Worm (Caenorhabditis elegans) whole organism, L1 larva: ENCODE data around the gene C02B8.3.

Source experiments
- C34B4.2 ChIP-seq: sonication (generic microtip); optimal IDR thresholded peaks from 2 replicates; lab custom pipeline; 2017; ENCODE audit warnings: mild to moderate bottlenecking, missing genetic modification characterization, missing compliant biosample characterization
- F16B12.6 ChIP-seq: fragments of 150-350 bp; optimal IDR thresholded peaks from 2 replicates; lab custom pipeline; 2014; ENCODE audit warnings: missing biosample characterization, missing genetic modification characterization
- Y116A8C.19 ChIP-seq: sonication (generic microtip); optimal IDR thresholded peaks from 2 replicates; lab custom pipeline; 2016; ENCODE audit warnings: missing compliant biosample characterization, missing genetic modification characterization, borderline replicate concordance
- aha-1 ChIP-seq: fragments of 150-350 bp; optimal IDR thresholded peaks from 2 replicates; lab custom pipeline; 2014; ENCODE audit warnings: missing biosample characterization, missing genetic modification characterization
- aly-2 ChIP-seq: fragments of 150-350 bp; optimal IDR thresholded peaks from 2 replicates; lab custom pipeline; 2014; ENCODE audit warnings: missing biosample characterization, missing genetic modification characterization
- ama-1 ChIP-seq: fragments of 150-350 bp; optimal IDR thresholded peaks from 2 replicates; lab custom pipeline; 2014
- ceh-8 ChIP-seq: fragments of 200-800 bp; sonication (Bioruptor generic); optimal IDR thresholded peaks from 2 replicates; lab custom pipeline; 2018; ENCODE audit warnings: mild to moderate bottlenecking, missing genetic modification characterization, moderate library complexity, missing compliant biosample characterization
- ceh-82 ChIP-seq, 3 experiments: fragments of 150-350 bp in 1 of 3; sonication (generic microtip) in 2 of 3; optimal IDR thresholded peaks; 2 replicates each; lab custom pipeline; 2014 to 2017; ENCODE audit warnings: missing biosample characterization in 3 of 3, missing genetic modification characterization in 3 of 3
- ceh-90 ChIP-seq: sonication (generic microtip); optimal IDR thresholded peaks from 2 replicates; lab custom pipeline; 2016; ENCODE audit warnings: missing genetic modification characterization, missing compliant biosample characterization
- dpl-1 ChIP-seq, 3 experiments: fragments of 150-350 bp in 2 of 3; sonication (generic microtip) in 1 of 3; optimal IDR thresholded peaks; 2 replicates each; lab custom pipeline; 2014 to 2017; ENCODE audit warnings: missing biosample characterization in 3 of 3, missing genetic modification characterization in 3 of 3, missing genetic modification reagents in 3 of 3
- efl-1 ChIP-seq, 4 experiments: fragments of 150-350 bp; optimal IDR thresholded peaks in 3 of 4; peaks in 1 of 4; 1 replicate in 1 of 4; 2 replicates in 3 of 4; lab custom pipeline; 2014; ENCODE audit warnings: missing biosample characterization in 2 of 4, missing genetic modification characterization in 2 of 4, missing genetic modification reagents in 2 of 4
- egl-13 ChIP-seq: sonication (generic microtip); optimal IDR thresholded peaks from 2 replicates; lab custom pipeline; 2016; ENCODE audit warnings: missing genotype, missing genetic modification reagents, missing genetic modification characterization, missing compliant biosample characterization
- egl-27 ChIP-seq, 2 experiments: fragments of 150-350 bp in 1 of 2; sonication (generic microtip); optimal IDR thresholded peaks; 3 replicates each; lab custom pipeline; 2017 to 2018; ENCODE audit warnings: missing biosample characterization in 2 of 2, missing genetic modification characterization in 2 of 2, missing genetic modification reagents in 2 of 2
- elt-2 ChIP-seq: sonication (generic microtip); optimal IDR thresholded peaks from 2 replicates; lab custom pipeline; 2016; ENCODE audit warnings: missing genetic modification characterization, mild to moderate bottlenecking, inconsistent platforms, missing compliant biosample characterization, missing genetic modification reagents
- ets-5 ChIP-seq: fragments of 200-800 bp; sonication (Bioruptor generic); IDR thresholded peaks from 2 replicates; pipeline ENCODE4 v1.3.6; 2022; ENCODE audit warnings: missing genetic modification characterization, missing compliant biosample characterization
- fkh-10 ChIP-seq: sonication (generic microtip); optimal IDR thresholded peaks from 2 replicates; lab custom pipeline; 2017; ENCODE audit warnings: missing biosample characterization, missing genetic modification reagents, missing genetic modification characterization
- fkh-4 ChIP-seq: sonication (generic microtip); optimal IDR thresholded peaks from 2 replicates; lab custom pipeline; 2016; ENCODE audit warnings: missing compliant biosample characterization, missing genetic modification characterization, borderline replicate concordance
- fos-1 ChIP-seq: fragments of 150-350 bp; optimal IDR thresholded peaks from 2 replicates; lab custom pipeline; 2014; ENCODE audit warnings: missing biosample characterization, missing genetic modification characterization
- hlh-17 ChIP-seq: fragments of 200-800 bp; sonication (Bioruptor generic); optimal IDR thresholded peaks from 2 replicates; lab custom pipeline; 2018; ENCODE audit warnings: missing genetic modification characterization, mild to moderate bottlenecking, missing compliant biosample characterization, moderate library complexity, borderline replicate concordance
- hlh-4 ChIP-seq: sonication (generic microtip); optimal IDR thresholded peaks from 2 replicates; lab custom pipeline; 2016; ENCODE audit warnings: mild to moderate bottlenecking, missing genetic modification characterization, missing compliant biosample characterization
- irx-1 ChIP-seq: sonication (generic microtip); optimal IDR thresholded peaks from 2 replicates; lab custom pipeline; 2016; ENCODE audit warnings: missing genetic modification characterization, missing compliant biosample characterization
- isw-1 ChIP-seq: fragments of 200-800 bp; sonication (Bioruptor generic); IDR thresholded peaks from 2 replicates; pipeline ENCODE4 v1.3.6; 2022; ENCODE audit warnings: missing genetic modification characterization, missing compliant biosample characterization
- jun-1 ChIP-seq: fragments of 150-350 bp; optimal IDR thresholded peaks from 2 replicates; lab custom pipeline; 2014; ENCODE audit warnings: missing biosample characterization, missing genetic modification reagents, missing genetic modification characterization
- lin-13 ChIP-seq: fragments of 150-350 bp; optimal IDR thresholded peaks from 2 replicates; lab custom pipeline; 2014; ENCODE audit warnings: missing biosample characterization, missing genetic modification reagents, missing genetic modification characterization
- lin-14 ChIP-seq: fragments of 200-800 bp; sonication (Bioruptor generic); optimal IDR thresholded peaks from 2 replicates; lab custom pipeline; 2018; ENCODE audit warnings: mild to moderate bottlenecking, missing genetic modification characterization, moderate library complexity, missing compliant biosample characterization
- lin-15B ChIP-seq: fragments of 150-350 bp; sonication (generic microtip); optimal IDR thresholded peaks from 3 replicates; lab custom pipeline; 2014; ENCODE audit warnings: missing biosample characterization, missing genetic modification characterization
- lin-39 ChIP-seq: fragments of 150-350 bp; optimal IDR thresholded peaks from 2 replicates; lab custom pipeline; 2014; ENCODE audit warnings: missing biosample characterization, missing genetic modification reagents, missing genetic modification characterization
- mab-9 ChIP-seq: fragments of 200-800 bp; sonication (Bioruptor generic); IDR thresholded peaks from 2 replicates; pipeline ENCODE4 v1.3.6; 2022; ENCODE audit warnings: missing genetic modification reagents, missing genetic modification characterization, missing compliant biosample characterization
- mdl-1 ChIP-seq, 2 experiments: fragments of 150-350 bp; optimal IDR thresholded peaks; 2 replicates each; lab custom pipeline; 2014 to 2017; ENCODE audit warnings: missing biosample characterization in 2 of 2, missing genetic modification characterization in 2 of 2, inconsistent platforms in 1 of 2
- mef-2 ChIP-seq: fragments of 150-350 bp; optimal IDR thresholded peaks from 2 replicates; lab custom pipeline; 2014; ENCODE audit warnings: missing biosample characterization, missing genetic modification characterization
- nhr-11 ChIP-seq: fragments of 150-350 bp; optimal IDR thresholded peaks from 2 replicates; lab custom pipeline; 2014; ENCODE audit warnings: missing biosample characterization, missing genetic modification characterization
- nhr-19 ChIP-seq: fragments of 200-800 bp; sonication (Bioruptor generic); conservative IDR thresholded peaks from 2 replicates; pipeline ENCODE4 v1.3.6; 2022; ENCODE audit warnings: missing genetic modification characterization, missing compliant biosample characterization
- nhr-237 ChIP-seq: fragments of 150-350 bp; optimal IDR thresholded peaks from 2 replicates; lab custom pipeline; 2014; ENCODE audit warnings: missing biosample characterization, missing genetic modification characterization
- nhr-47 ChIP-seq: sonication (generic microtip); optimal IDR thresholded peaks from 2 replicates; lab custom pipeline; 2016; ENCODE audit warnings: mild to moderate bottlenecking, missing genetic modification characterization, moderate library complexity, missing compliant biosample characterization
- nhr-76 ChIP-seq: sonication (generic microtip); optimal IDR thresholded peaks from 2 replicates; lab custom pipeline; 2017; ENCODE audit warnings: missing biosample characterization, missing genetic modification characterization
- nhr-85 ChIP-seq: sonication (generic microtip); peaks from one replicate; lab custom pipeline; 2016; ENCODE audit warnings: missing genetic modification characterization, inconsistent platforms, missing compliant biosample characterization
- nhr-90 ChIP-seq: sonication (generic microtip); optimal IDR thresholded peaks from 2 replicates; lab custom pipeline; 2016; ENCODE audit warnings: mild to moderate bottlenecking, missing genetic modification characterization, missing compliant biosample characterization; ENCODE audit not compliant: poor library complexity
- pag-3 ChIP-seq: sonication (generic microtip); optimal IDR thresholded peaks from 2 replicates; lab custom pipeline; 2017; ENCODE audit warnings: missing genetic modification characterization, mild to moderate bottlenecking, missing compliant biosample characterization, antibody characterized with exemption, borderline replicate concordance; ENCODE audit not compliant: insufficient read depth
- pax-3 ChIP-seq: fragments of 200-800 bp; sonication (Bioruptor generic); optimal IDR thresholded peaks from 2 replicates; lab custom pipeline; 2018; ENCODE audit warnings: mild to moderate bottlenecking, missing genetic modification characterization, moderate library complexity, missing compliant biosample characterization
- skn-1 ChIP-seq: fragments of 150-350 bp; optimal IDR thresholded peaks from 2 replicates; lab custom pipeline; 2014; ENCODE audit warnings: missing biosample characterization, missing genetic modification characterization
- snpc-4 ChIP-seq: fragments of 150-350 bp; optimal IDR thresholded peaks from 2 replicates; lab custom pipeline; 2014; ENCODE audit warnings: missing biosample characterization, missing genetic modification characterization
- snu-23 ChIP-seq: sonication (generic microtip); optimal IDR thresholded peaks from 2 replicates; lab custom pipeline; 2016; ENCODE audit warnings: missing genetic modification characterization, missing compliant biosample characterization
- sptf-1 ChIP-seq: fragments of 150-350 bp; optimal IDR thresholded peaks from 2 replicates; lab custom pipeline; 2014; ENCODE audit warnings: missing biosample characterization, missing genetic modification characterization
- swsn-7 ChIP-seq: sonication (generic microtip); optimal IDR thresholded peaks from 2 replicates; lab custom pipeline; 2016; ENCODE audit warnings: missing genetic modification characterization, missing compliant biosample characterization
- tbx-2 ChIP-seq: sonication (generic microtip); optimal IDR thresholded peaks from 2 replicates; lab custom pipeline; 2016; ENCODE audit warnings: missing genetic modification characterization, missing compliant biosample characterization
- tlp-1 ChIP-seq: fragments of 150-350 bp; optimal IDR thresholded peaks from 2 replicates; lab custom pipeline; 2014; ENCODE audit warnings: missing biosample characterization, missing genetic modification characterization
- unc-30 ChIP-seq: sonication (generic microtip); optimal IDR thresholded peaks from 2 replicates; lab custom pipeline; 2017; ENCODE audit warnings: missing biosample characterization, missing genetic modification characterization
- xbp-1 ChIP-seq: sonication (generic microtip); optimal IDR thresholded peaks from 2 replicates; lab custom pipeline; 2016; ENCODE audit warnings: missing genetic modification characterization, missing compliant biosample characterization
- ztf-4 ChIP-seq: fragments of 150-350 bp; optimal IDR thresholded peaks from 2 replicates; lab custom pipeline; 2014; ENCODE audit warnings: missing biosample characterization, missing genetic modification characterization

C02B8.3 gene

DNA sequence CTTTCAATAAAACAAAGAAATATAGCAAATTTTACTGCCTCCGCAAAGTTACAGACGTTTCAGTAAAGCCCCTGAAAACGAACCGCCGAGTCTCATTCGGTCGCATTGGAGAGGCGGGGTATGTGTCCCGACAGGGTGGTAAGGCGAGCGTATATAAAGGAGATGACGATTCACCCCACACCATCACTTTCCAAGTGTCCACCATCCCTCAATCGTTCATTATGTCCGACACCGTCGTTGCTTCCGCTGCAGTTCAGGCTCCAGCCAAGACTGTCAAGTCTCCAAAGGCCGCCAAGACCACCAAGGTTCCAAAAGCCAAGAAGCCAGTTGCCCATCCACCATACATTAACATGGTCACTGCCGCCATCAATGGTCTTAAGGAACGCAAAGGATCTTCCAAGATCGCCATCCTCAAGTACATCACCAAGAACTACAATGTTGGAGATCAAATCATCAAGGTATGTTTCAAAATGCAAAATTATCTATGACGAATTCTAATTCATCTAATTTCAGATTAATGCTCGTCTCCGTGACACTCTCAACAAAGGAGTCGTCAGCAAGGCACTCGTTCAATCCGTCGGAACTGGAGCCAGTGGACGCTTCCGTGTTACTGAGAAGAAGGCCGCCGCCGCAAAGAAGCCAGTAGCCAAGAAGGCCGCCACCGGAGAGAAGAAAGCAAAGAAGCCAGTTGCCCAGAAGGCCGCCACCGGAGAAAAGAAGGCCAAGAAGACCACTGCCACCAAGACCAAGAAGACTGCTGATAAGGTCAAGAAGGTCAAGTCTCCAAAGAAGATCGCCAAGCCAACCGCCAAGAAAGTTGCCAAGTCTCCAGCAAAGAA is 19.9 kb downstream of the C02B8.3 start, which contains the start of gene hil-3 (continued):
- no peak for TF ChIP-seq egl-13
- no peak for TF ChIP-seq elt-2 (tag; lab: Kevin White, UChicago)
- TF ChIP-seq hlh-4, result no peak
- TF ChIP-seq irx-1 (tag; lab: Kevin White, UChicago), result no peak
- no peak for TF ChIP-seq F16B12.6 (tag; lab: Kevin White, UChicago)
- no peak for TF ChIP-seq ceh-8 (GFP tag; lab: Kevin White, UChicago)

DNA sequence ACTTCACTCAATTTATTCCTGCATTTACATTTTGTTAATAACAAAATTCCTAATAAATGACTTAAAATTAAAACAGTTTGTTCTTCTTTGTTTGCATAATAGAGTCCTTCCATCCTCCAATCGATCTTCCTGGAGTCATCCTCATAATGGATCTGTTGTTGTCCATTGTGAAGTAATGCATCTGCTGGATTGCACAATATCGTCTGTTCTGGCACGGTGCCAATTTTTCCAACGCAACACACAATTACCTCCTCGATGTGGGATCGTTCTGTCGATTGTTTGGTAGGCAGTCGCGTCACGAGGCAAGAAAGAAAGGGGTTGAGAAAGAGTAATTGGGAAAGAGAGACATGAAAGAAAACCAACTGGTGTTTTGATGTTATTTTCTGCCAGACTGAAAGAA is 20.8 kb downstream of the C02B8.3 start:
- TF ChIP-seq sptf-1 (tag; lab: Kevin White, UChicago) (no peak), lin-39 (tag; lab: Kevin White, UChicago) (no peak), nhr-76 (no peak), tbx-2 (peak; percentile 29), mab-9 (GFP tag; lab: Robert Waterston, UW) (no peak), pag-3 (no peak), nhr-90 (no peak), lin-15B (tag; lab: Kevin White, UChicago) (no peak), snu-23 (GFP tag; lab: Kevin White, UChicago) (peak; percentile 50), nhr-237 (tag; lab: Kevin White, UChicago) (no peak), egl-27 (tag; optimal IDR thresholded peaks at IDR 0.05; lab: Kevin White, UChicago) (no peak), jun-1 (no peak), fkh-4 (no peak), dpl-1 (GFP tag; optimal IDR thresholded peaks at IDR 0.05; lab: Kevin White, UChicago) (peak in 2 of 3 experiments; percentile 9 to 26), mdl-1 (tag; optimal IDR thresholded peaks at IDR 0.05; lab: Kevin White, UChicago) (peak in 1 of 2 experiments; percentile 45), Y116A8C.19 (no peak), aly-2 (tag; lab: Kevin White, UChicago) (no peak), lin-13 (GFP tag; lab: Kevin White, UChicago) (no peak), elt-2 (tag; lab: Kevin White, UChicago) (no peak), pax-3 (tag; lab: Kevin White, UChicago) (no peak), snpc-4 (tag; lab: Kevin White, UChicago) (no peak), mef-2 (tag; lab: Kevin White, UChicago) (no peak), ets-5 (no peak), skn-1 (tag; lab: Kevin White, UChicago) (peak; percentile 34), ceh-82 (tag; optimal IDR thresholded peaks at IDR 0.05; lab: Kevin White, UChicago) (no peak), nhr-47 (tag; lab: Kevin White, UChicago) (no peak), hlh-17 (GFP tag; lab: Kevin White, UChicago) (no peak), ama-1 (lab: Kevin White, UChicago) (peak; percentile 77), ztf-4 (tag; lab: Kevin White, UChicago) (no peak), swsn-7 (tag; lab: Kevin White, UChicago) (peak; percentile 53), F16B12.6 (tag; lab: Kevin White, UChicago) (no peak), fos-1 (tag; lab: Kevin White, UChicago) (no peak), lin-14 (GFP tag; lab: Kevin White, UChicago) (peak; percentile 50), nhr-19 (GFP tag; lab: Robert Waterston, UW) (no peak), nhr-85 (tag; lab: Kevin White, UChicago) (peak; percentile 81), tlp-1 (no peak), isw-1 (GFP tag; lab: Robert Waterston, UW) (no peak), aha-1 (tag; lab: Kevin White, UChicago) (no peak), fkh-10 (GFP tag; lab: Kevin White, UChicago) (no peak), nhr-11 (tag; lab: Kevin White, UChicago) (no peak), C34B4.2 (tag; lab: Kevin White, UChicago) (no peak), unc-30 (tag; lab: Kevin White, UChicago) (no peak), xbp-1 (peak; percentile 13), ceh-90 (tag; lab: Kevin White, UChicago) (no peak), efl-1 (optimal IDR thresholded peaks at IDR 0.05; lab: Kevin White, UChicago) (peak; percentile 6 to 23), efl-1 (GFP tag; optimal IDR thresholded peaks at IDR 0.05 in 1 of 2; lab: Kevin White, UChicago) (no peak)
